Worm (Caenorhabditis elegans) whole organism, early embryonic: ENCODE measurements around the gene cpsf-4.

Source experiments
- B0310.2 ChIP-seq: sonication (generic microtip); optimal IDR thresholded peaks from 2 replicates; lab custom pipeline; 2016; ENCODE audit warnings: mild to moderate bottlenecking, missing genetic modification characterization, missing compliant biosample characterization
- F13C5.2 ChIP-seq: sonication (generic microtip); optimal IDR thresholded peaks from 2 replicates; lab custom pipeline; 2017; ENCODE audit warnings: mild to moderate bottlenecking, missing genetic modification characterization, inconsistent platforms, missing compliant biosample characterization
- ama-1 ChIP-seq: fragments of 150-350 bp; optimal IDR thresholded peaks from 2 replicates; lab custom pipeline; 2014
- ceh-13 ChIP-seq: fragments of 200-800 bp; sonication (Bioruptor generic); optimal IDR thresholded peaks from 2 replicates; lab custom pipeline; 2018; ENCODE audit warnings: mild to moderate bottlenecking, missing genetic modification characterization, missing compliant biosample characterization
- ceh-36 ChIP-seq: sonication (generic microtip); optimal IDR thresholded peaks from 2 replicates; lab custom pipeline; 2016; ENCODE audit warnings: missing genetic modification characterization, inconsistent platforms, missing compliant biosample characterization
- flt-1 ChIP-seq: fragments of 200-800 bp; sonication (Bioruptor generic); IDR thresholded peaks from 2 replicates; pipeline ENCODE4 v1.3.6; 2022; ENCODE audit warnings: missing genetic modification characterization, missing compliant biosample characterization
- hmg-4 ChIP-seq: fragments of 200-800 bp; sonication (Bioruptor generic); optimal IDR thresholded peaks from 2 replicates; lab custom pipeline; 2018; ENCODE audit warnings: mild to moderate bottlenecking, missing genetic modification characterization, missing compliant biosample characterization
- hnd-1 ChIP-seq: sonication (generic microtip); optimal IDR thresholded peaks from 2 replicates; lab custom pipeline; 2016; ENCODE audit warnings: missing genetic modification characterization, missing compliant biosample characterization
- pes-1 ChIP-seq: fragments of 200-800 bp; sonication (Bioruptor generic); IDR thresholded peaks from 2 replicates; pipeline ENCODE4 v1.3.6; 2022; ENCODE audit warnings: missing genetic modification reagents, missing genetic modification characterization, missing compliant biosample characterization
- scrt-1 ChIP-seq: fragments of 200-800 bp; sonication (Bioruptor generic); IDR thresholded peaks from 2 replicates; pipeline ENCODE4 v1.3.6; 2022; ENCODE audit warnings: missing genetic modification characterization, missing compliant biosample characterization
- sea-1 ChIP-seq: fragments of 200-800 bp; sonication (Bioruptor generic); conservative IDR thresholded peaks from 2 replicates; pipeline ENCODE4 v1.3.6; 2022; ENCODE audit warnings: missing genetic modification characterization, missing compliant biosample characterization
- tra-4 ChIP-seq: sonication (generic microtip); optimal IDR thresholded peaks from 2 replicates; lab custom pipeline; 2017; ENCODE audit warnings: missing genetic modification characterization, missing compliant biosample characterization

DNA sequence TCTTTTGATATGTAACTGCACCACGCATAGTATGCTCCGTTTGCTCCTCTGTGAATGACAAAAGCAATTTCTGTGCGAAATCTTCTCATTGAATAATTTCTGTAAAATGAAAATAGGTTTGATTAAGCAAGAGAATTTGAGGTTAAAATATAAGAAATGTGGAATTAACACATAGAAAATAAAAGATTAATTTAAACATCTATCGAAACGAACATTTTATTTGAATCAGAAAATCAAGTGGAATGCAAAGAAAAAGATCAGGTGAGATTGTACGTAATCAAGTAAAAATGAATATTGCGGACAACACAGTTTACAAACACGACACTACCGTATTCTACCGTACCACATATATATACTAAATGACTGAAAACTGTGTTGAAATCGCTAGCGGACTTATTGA is 47.7 kb upstream of the cpsf-4 start, which contains the start of gene B0001.8:
- TF ChIP-seq B0310.2 (tag; lab: Kevin White, UChicago) (no peak), tra-4 (tag; lab: Kevin White, UChicago) (no peak), F13C5.2 (tag; lab: Kevin White, UChicago) (no peak), flt-1 (GFP tag; lab: Robert Waterston, UW) (no peak), sea-1 (no peak), ceh-36 (tag; lab: Kevin White, UChicago) (no peak), hmg-4 (no peak), hnd-1 (tag; lab: Kevin White, UChicago) (no peak), ama-1 (lab: Kevin White, UChicago) (no peak), ceh-13 (GFP tag; lab: Kevin White, UChicago) (no peak), pes-1 (no peak), scrt-1 (GFP tag; lab: Robert Waterston, UW) (no peak)
